Worm (Caenorhabditis elegans) whole organism, young adult: ENCODE measurements around the gene lon-8.

ENCODE experiments used
- F37B4.10 ChIP-seq: fragments of 200-800 bp; sonication (Bioruptor generic); IDR thresholded peaks from 2 replicates; pipeline ENCODE4 v1.3.6; 2022; ENCODE audit warnings: missing genetic modification characterization, missing compliant biosample characterization
- F52B5.7 ChIP-seq: sonication (generic microtip); optimal IDR thresholded peaks from 2 replicates; lab custom pipeline; 2016; ENCODE audit warnings: mild to moderate bottlenecking, missing genetic modification characterization, missing compliant biosample characterization
- Y67H2A.10 ChIP-seq: fragments of 200-800 bp; sonication (Bioruptor generic); conservative IDR thresholded peaks from 2 replicates; pipeline ENCODE4 v1.3.6; 2022; ENCODE audit warnings: missing genetic modification reagents, missing genetic modification characterization, missing compliant biosample characterization
- egl-44 ChIP-seq: fragments of 200-800 bp; sonication (Bioruptor generic); IDR thresholded peaks from 2 replicates; pipeline ENCODE4 v1.3.6; 2022; ENCODE audit warnings: missing genetic modification reagents, missing genetic modification characterization, missing compliant biosample characterization
- mxl-1 ChIP-seq: sonication (generic microtip); optimal IDR thresholded peaks from 2 replicates; lab custom pipeline; 2016; ENCODE audit warnings: missing genetic modification characterization, missing compliant biosample characterization
- unc-62 ChIP-seq: fragments of 150-350 bp; optimal IDR thresholded peaks from 2 replicates; lab custom pipeline; 2014; ENCODE audit warnings: missing biosample characterization, missing genetic modification reagents, missing genetic modification characterization
- xnd-1 ChIP-seq: sonication (generic microtip); optimal IDR thresholded peaks from 2 replicates; lab custom pipeline; 2016; ENCODE audit warnings: missing genotype, missing genetic modification reagents, missing genetic modification characterization, missing compliant biosample characterization

ce11 chrV:18003876-18004275, 2.7 kb upstream of the lon-8 start:
- TF ChIP-seq F52B5.7 (tag; lab: Kevin White, UChicago) (no peak), F37B4.10 (GFP tag; lab: Robert Waterston, UW) (no peak), unc-62 (GFP tag; lab: Kevin White, UChicago) (no peak), xnd-1 (tag; lab: Kevin White, UChicago) (no peak), mxl-1 (tag; lab: Kevin White, UChicago) (no peak), Y67H2A.10 (no peak), egl-44 (GFP tag; lab: Robert Waterston, UW) (no peak)
